Fruit fly (Drosophila melanogaster): ENCODE data around the gene D2hgdh.

Gene D2hgdh

DNA sequence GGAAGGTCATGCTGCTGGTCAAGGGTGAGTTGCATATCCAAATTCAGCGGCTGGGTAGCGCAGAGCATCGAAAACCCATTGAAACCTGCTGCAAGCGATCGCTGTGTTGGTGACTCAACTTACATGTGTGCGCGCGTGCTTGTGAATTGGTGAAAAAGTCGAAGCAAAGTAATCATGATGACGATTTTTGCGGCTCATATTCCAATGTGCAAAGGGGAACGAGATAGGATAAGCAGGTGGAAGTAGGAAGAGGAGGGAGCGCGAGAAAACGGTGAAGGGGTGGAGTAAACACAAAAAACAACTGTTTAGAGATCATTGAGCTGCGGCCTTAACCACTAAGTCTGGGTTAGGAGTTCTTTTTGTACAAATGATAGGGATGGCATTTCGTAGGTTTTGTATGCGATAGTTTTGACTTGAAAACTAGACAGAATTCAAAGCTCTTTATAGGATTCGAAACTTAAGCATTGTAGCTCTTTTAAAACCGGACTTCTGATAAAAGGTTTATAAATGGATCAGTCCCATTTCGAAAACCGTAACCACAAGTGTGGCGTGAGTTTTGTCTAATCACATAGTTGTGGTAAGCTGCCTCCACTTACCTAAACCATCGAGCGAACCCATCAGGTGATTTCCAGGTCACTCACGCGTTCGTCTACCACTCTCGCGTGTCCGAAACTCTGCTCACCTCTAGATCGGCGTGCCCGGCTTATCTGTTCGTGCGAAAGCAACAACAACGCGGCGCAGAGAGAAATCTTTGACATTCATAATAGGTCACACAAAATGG is 4.6 kb downstream of the D2hgdh start (continued):
- TF ChIP-seq chn (GFP tag; optimal IDR thresholded peaks at IDR 0.05) (no peak), sc (optimal IDR thresholded peaks at IDR 0.05) (no peak), sc (GFP tag; optimal IDR thresholded peaks at IDR 0.05) (no peak), Dek (tag; optimal IDR thresholded peaks at IDR 0.05) (no peak), CG12769 (tag; optimal IDR thresholded peaks at IDR 0.05) (no peak), vnd (GFP tag; IDR thresholded peaks at IDR 0.05; ENCODE audit: partially characterized antibody) (peak; percentile 79), ham (GFP tag; IDR thresholded peaks at IDR 0.05) (no peak), corto (GFP tag; optimal IDR thresholded peaks at IDR 0.05) (peak; percentile 67), Sox100B (GFP tag; optimal IDR thresholded peaks at IDR 0.05) (no peak), Aef1 (GFP tag; IDR thresholded peaks at IDR 0.05) (peak; percentile 46; the same call in 1 of the 3 replicates), zfh1 (GFP tag; IDR thresholded peaks at IDR 0.05) (peak; percentile 12; the same call in 1 of the 3 replicates), emc (GFP tag; optimal IDR thresholded peaks at IDR 0.05) (no peak), tup (GFP tag; optimal IDR thresholded peaks at IDR 0.05) (no peak), CG7372 (GFP tag; IDR thresholded peaks at IDR 0.05) (peak; percentile 40; the same call in 1 of the 2 replicates), yki (optimal IDR thresholded peaks at IDR 0.05) (no peak), Camta (GFP tag; optimal IDR thresholded peaks at IDR 0.05) (peak; percentile 7), Ada2b (GFP tag; IDR thresholded peaks at IDR 0.05) (no peak), Jarid2 (GFP tag; optimal IDR thresholded peaks at IDR 0.05) (no peak), CG9215 (GFP tag; IDR thresholded peaks at IDR 0.05) (no peak; the same call in 1 of the 2 replicates), CG8359 (GFP tag; optimal IDR thresholded peaks at IDR 0.05; ENCODE audit: borderline replicate concordance) (no peak), sr (GFP tag; IDR thresholded peaks at IDR 0.05) (no peak), CG2889 (GFP tag; IDR thresholded peaks at IDR 0.05) (no peak), CG6689 (GFP tag; IDR thresholded peaks at IDR 0.05) (peak; percentile 43; the same call in 1 of the 2 replicates), Xrp1 (GFP tag; IDR thresholded peaks at IDR 0.05) (0 out of 2 replicates have a peak, but pooled peaks have one; percentile 5), CG15011 (GFP tag; optimal IDR thresholded peaks at IDR 0.05) (no peak), CG15073 (GFP tag; optimal IDR thresholded peaks at IDR 0.05) (no peak), CG4820 (GFP tag; optimal IDR thresholded peaks at IDR 0.05) (no peak), danr (GFP tag; IDR thresholded peaks at IDR 0.05) (0 out of 2 replicates have a peak, but pooled peaks have one; percentile 20), tll (GFP tag; optimal IDR thresholded peaks at IDR 0.05) (peak; percentile 47 to 62), CG4707 (GFP tag; optimal IDR thresholded peaks at IDR 0.05) (no peak), CG10321 (GFP tag; IDR thresholded peaks at IDR 0.05) (no peak), ranshi (GFP tag; IDR thresholded peaks at IDR 0.05) (no peak), CG3163 (GFP tag; optimal IDR thresholded peaks at IDR 0.05) (no peak), Asciz (GFP tag; optimal IDR thresholded peaks at IDR 0.05) (no peak), fd3F (GFP tag; optimal IDR thresholded peaks at IDR 0.05) (peak; percentile 18), CG12659 (GFP tag; optimal IDR thresholded peaks at IDR 0.05) (peak; percentile 21), Dad (GFP tag; optimal IDR thresholded peaks at IDR 0.05) (no peak), grn (GFP tag; optimal IDR thresholded peaks at IDR 0.05) (peak; percentile 7), zen2 (GFP tag; IDR thresholded peaks at IDR 0.05; ENCODE audit: partially characterized antibody) (peak; percentile 72; the same call in 1 of the 3 replicates), Nf-YA (GFP tag; IDR thresholded peaks at IDR 0.05) (no peak), CG14050 (GFP tag; IDR thresholded peaks at IDR 0.05) (no peak), HHEX (GFP tag; optimal IDR thresholded peaks at IDR 0.05) (peak; percentile 2), nerfin-2 (GFP tag; IDR thresholded peaks at IDR 0.05; ENCODE audit: partially characterized antibody) (no peak), CG3995 (GFP tag; optimal IDR thresholded peaks at IDR 0.05) (peak; percentile 73), CG34376 (GFP tag; optimal IDR thresholded peaks at IDR 0.05) (peak; percentile 31), ro (GFP tag; IDR thresholded peaks at IDR 0.05) (no peak), sisA (GFP tag; IDR thresholded peaks at IDR 0.05) (peak; percentile 15; the same call in 1 of the 2 replicates), HLH3B (GFP tag; IDR thresholded peaks at IDR 0.05) (no peak), CG8089 (GFP tag; optimal IDR thresholded peaks at IDR 0.05) (no peak), CHES-1-like (GFP tag; optimal IDR thresholded peaks at IDR 0.05) (peak; percentile 20)
